Fruit fly (Drosophila melanogaster) whole organism, embryonic: ENCODE data around the gene Zn72D.

Experiments
- Atf-2 ChIP-seq: fragments of 200-800 bp; sonication (Bioruptor generic); optimal IDR thresholded peaks from 2 replicates; lab custom pipeline; 2016; ENCODE audit warnings: missing biosample characterization, missing genetic modification characterization
- Bgb ChIP-seq: fragments of 200-800 bp; sonication (Bioruptor generic); IDR thresholded peaks from 2 replicates; pipeline ENCODE4 v1.3.6; 2022; ENCODE audit warnings: missing biosample characterization, missing genetic modification characterization; ENCODE audit not compliant: partially characterized antibody
- CG10274 ChIP-seq: fragments of 200-800 bp; sonication (Bioruptor generic); optimal IDR thresholded peaks from 3 replicates; lab custom pipeline; 2017; ENCODE audit warnings: missing biosample characterization, mild to moderate bottlenecking, missing genetic modification characterization
- CG10321 ChIP-seq: fragments of 200-800 bp; sonication (Bioruptor generic); IDR thresholded peaks from 2 replicates; pipeline ENCODE4 v1.3.6; 2022; ENCODE audit warnings: missing biosample characterization, missing genetic modification characterization
- CG10654 ChIP-seq: fragments of 200-800 bp; sonication (Bioruptor generic); optimal IDR thresholded peaks from 2 replicates; lab custom pipeline; 2016; ENCODE audit warnings: missing biosample characterization, missing genetic modification characterization
- CG1233 ChIP-seq: fragments of 200-800 bp; sonication (Bioruptor generic); optimal IDR thresholded peaks from 4 replicates; lab custom pipeline; 2018; ENCODE audit warnings: missing biosample characterization, mild to moderate bottlenecking, missing genetic modification characterization
- CG12942 ChIP-seq: fragments of 200-800 bp; sonication (Bioruptor generic); optimal IDR thresholded peaks from 3 replicates; lab custom pipeline; 2016; ENCODE audit warnings: missing biosample characterization, missing genetic modification characterization
- CG13424 ChIP-seq: fragments of 200-800 bp; sonication (Bioruptor generic); optimal IDR thresholded peaks from 2 replicates; lab custom pipeline; 2019; ENCODE audit warnings: missing biosample characterization, mild to moderate bottlenecking, missing genetic modification characterization, moderate library complexity
- CG13775 ChIP-seq: fragments of 200-800 bp; sonication (Bioruptor generic); optimal IDR thresholded peaks from 3 replicates; lab custom pipeline; 2017; ENCODE audit warnings: missing biosample characterization, mild to moderate bottlenecking, missing genetic modification characterization
- CG14965 ChIP-seq: fragments of 200-800 bp; sonication (Bioruptor generic); optimal IDR thresholded peaks from 2 replicates; lab custom pipeline; 2016; ENCODE audit warnings: missing biosample characterization, missing genetic modification characterization, borderline replicate concordance
- CG15011 ChIP-seq: fragments of 200-800 bp; sonication (Bioruptor generic); optimal IDR thresholded peaks from 3 replicates; lab custom pipeline; 2018; ENCODE audit warnings: missing biosample characterization, mild to moderate bottlenecking, missing genetic modification characterization
- CG15601 ChIP-seq: fragments of 200-800 bp; sonication (Bioruptor generic); optimal IDR thresholded peaks from 3 replicates; lab custom pipeline; 2019; ENCODE audit warnings: missing biosample characterization, mild to moderate bottlenecking, missing genetic modification characterization, moderate library complexity
- CG17802 ChIP-seq: fragments of 200-800 bp; sonication (Bioruptor generic); optimal IDR thresholded peaks from 2 replicates; lab custom pipeline; 2018; ENCODE audit warnings: missing biosample characterization, mild to moderate bottlenecking, missing genetic modification characterization, moderate library complexity
- CG17829 ChIP-seq: fragments of 200-800 bp; optimal IDR thresholded peaks from 2 replicates; lab custom pipeline; 2019; ENCODE audit warnings: missing biosample characterization, mild to moderate bottlenecking, missing genetic modification characterization, moderate library complexity
- CG2202 ChIP-seq: fragments of 200-800 bp; sonication (Bioruptor generic); optimal IDR thresholded peaks from 2 replicates; lab custom pipeline; 2018; ENCODE audit warnings: missing biosample characterization, mild to moderate bottlenecking, missing genetic modification characterization
- CG2678 ChIP-seq: fragments of 200-800 bp; sonication (Bioruptor generic); optimal IDR thresholded peaks from 3 replicates; lab custom pipeline; 2019; ENCODE audit warnings: missing biosample characterization, mild to moderate bottlenecking, missing genetic modification characterization, moderate library complexity
- CG34376 ChIP-seq: fragments of 200-800 bp; sonication (Bioruptor generic); optimal IDR thresholded peaks from 2 replicates; lab custom pipeline; 2018; ENCODE audit warnings: missing biosample characterization, mild to moderate bottlenecking, missing genetic modification characterization
- CG5245 ChIP-seq: fragments of 200-800 bp; sonication (Bioruptor generic); optimal IDR thresholded peaks from 3 replicates; lab custom pipeline; 2016; ENCODE audit warnings: missing biosample characterization, missing genetic modification characterization
- CG6813 ChIP-seq: fragments of 200-800 bp; sonication (Bioruptor generic); optimal IDR thresholded peaks from 2 replicates; lab custom pipeline; 2017; ENCODE audit warnings: missing biosample characterization, missing genetic modification characterization, mild to moderate bottlenecking, moderate library complexity, missing genetic modification reagents
- CG6854 ChIP-seq: fragments of 200-800 bp; sonication (Bioruptor generic); optimal IDR thresholded peaks from 3 replicates; lab custom pipeline; 2017; ENCODE audit warnings: missing biosample characterization, mild to moderate bottlenecking, missing genetic modification characterization
- CG9437 ChIP-seq: fragments of 200-800 bp; sonication (Bioruptor generic); optimal IDR thresholded peaks from 2 replicates; lab custom pipeline; 2018; ENCODE audit warnings: missing biosample characterization, mild to moderate bottlenecking, missing genetic modification characterization
- CG9932 ChIP-seq: fragments of 200-800 bp; sonication (Bioruptor generic); IDR thresholded peaks from 2 replicates; pipeline ENCODE4 v1.3.6; 2022; ENCODE audit warnings: missing biosample characterization, missing genetic modification characterization
- CrebB ChIP-seq: fragments of 200-800 bp; sonication (Bioruptor generic); optimal IDR thresholded peaks from 3 replicates; lab custom pipeline; 2018; ENCODE audit warnings: missing biosample characterization, mild to moderate bottlenecking, missing genetic modification characterization
- Deaf1 ChIP-seq: fragments of 200-800 bp; optimal IDR thresholded peaks from 3 replicates; lab custom pipeline; 2019; ENCODE audit warnings: missing biosample characterization, mild to moderate bottlenecking, missing genetic modification characterization, moderate library complexity
- Dfd ChIP-seq, 2 experiments: fragments of >200 bp; optimal IDR thresholded peaks; 2 replicates each; lab custom pipeline; 2017; ENCODE audit warnings: missing biosample characterization in 2 of 2, missing genetic modification characterization in 2 of 2
- HLH54F ChIP-seq: fragments of 200-800 bp; sonication (Bioruptor generic); optimal IDR thresholded peaks from 3 replicates; lab custom pipeline; 2016; ENCODE audit warnings: missing biosample characterization, missing genetic modification characterization
- Hey ChIP-seq: fragments of 200-800 bp; sonication (Bioruptor generic); optimal IDR thresholded peaks from 3 replicates; lab custom pipeline; 2018; ENCODE audit warnings: missing biosample characterization, mild to moderate bottlenecking, missing genetic modification characterization
- Sry-β ChIP-seq: fragments of 200-800 bp; sonication (Bioruptor generic); optimal IDR thresholded peaks from 2 replicates; lab custom pipeline; 2018; ENCODE audit warnings: missing biosample characterization, mild to moderate bottlenecking, missing genetic modification characterization, moderate library complexity
- Taf1 ChIP-seq: fragments of 200-800 bp; sonication (Bioruptor generic); IDR thresholded peaks from 2 replicates; pipeline ENCODE4 v1.3.6; 2022; ENCODE audit warnings: missing biosample characterization, missing genetic modification characterization
- YL-1 ChIP-seq: fragments of 200-800 bp; sonication (Bioruptor generic); optimal IDR thresholded peaks from 3 replicates; lab custom pipeline; 2017; ENCODE audit warnings: missing biosample characterization, mild to moderate bottlenecking, missing genetic modification characterization
- aop ChIP-seq: fragments of 200-800 bp; sonication (Bioruptor generic); IDR thresholded peaks from 2 replicates; pipeline ENCODE4 v1.3.6; 2022; ENCODE audit warnings: missing biosample characterization, missing genetic modification characterization
- cas ChIP-seq: fragments of 200-800 bp; sonication (Bioruptor generic); IDR thresholded peaks from 2 replicates; pipeline ENCODE4 v1.3.6; 2022; ENCODE audit warnings: missing biosample characterization, missing genetic modification characterization
- disco-r ChIP-seq: fragments of 200-800 bp; sonication (Bioruptor generic); optimal IDR thresholded peaks from 2 replicates; lab custom pipeline; 2016; ENCODE audit warnings: missing biosample characterization, missing genetic modification characterization
- ewg ChIP-seq: fragments of 200-800 bp; sonication (Bioruptor generic); optimal IDR thresholded peaks from 3 replicates; lab custom pipeline; 2017; ENCODE audit warnings: mild to moderate bottlenecking, missing biosample characterization, missing genetic modification reagents, missing genetic modification characterization
- fd3F ChIP-seq: fragments of 200-800 bp; sonication (Bioruptor generic); optimal IDR thresholded peaks from 2 replicates; lab custom pipeline; 2018; ENCODE audit warnings: missing biosample characterization, mild to moderate bottlenecking, missing genetic modification characterization, moderate library complexity
- ftz-f1 ChIP-seq: fragments of 200-800 bp; sonication (Bioruptor generic); optimal IDR thresholded peaks from 2 replicates; lab custom pipeline; 2016; ENCODE audit warnings: missing biosample characterization, missing genetic modification characterization
- gce ChIP-seq: fragments of 200-800 bp; sonication (Bioruptor generic); IDR thresholded peaks from 3 replicates; pipeline ENCODE4 v1.3.6; 2022; ENCODE audit warnings: missing biosample characterization, missing genetic modification characterization
- grau ChIP-seq: fragments of 200-800 bp; optimal IDR thresholded peaks from 3 replicates; lab custom pipeline; 2019; ENCODE audit warnings: missing biosample characterization, mild to moderate bottlenecking, missing genetic modification characterization, moderate library complexity
- insv ChIP-seq, 2 experiments: fragments of 200-800 bp; sonication (Bioruptor generic); optimal IDR thresholded peaks; 3 replicates each; lab custom pipeline; 2016 to 2018; ENCODE audit warnings: missing biosample characterization in 2 of 2, missing genetic modification characterization in 2 of 2
- inv ChIP-seq: fragments of 200-800 bp; sonication (Bioruptor generic); IDR thresholded peaks from 2 replicates; pipeline ENCODE4 v1.3.6; 2022; ENCODE audit warnings: missing biosample characterization, missing genetic modification characterization; ENCODE audit not compliant: partially characterized antibody
- kni ChIP-seq: fragments of 200-800 bp; sonication (Bioruptor generic); optimal IDR thresholded peaks from 3 replicates; lab custom pipeline; 2017; ENCODE audit warnings: mild to moderate bottlenecking, missing biosample characterization, missing genetic modification reagents, missing genetic modification characterization
- scrt ChIP-seq: fragments of 200-800 bp; sonication (Bioruptor generic); optimal IDR thresholded peaks from 2 replicates; lab custom pipeline; 2018; ENCODE audit warnings: missing biosample characterization, mild to moderate bottlenecking, missing genetic modification characterization, moderate library complexity
- slbo ChIP-seq: fragments of 200-800 bp; sonication (Bioruptor generic); IDR thresholded peaks from 2 replicates; pipeline ENCODE4 v1.3.6; 2022; ENCODE audit warnings: missing biosample characterization, missing genetic modification characterization
- sna ChIP-seq: fragments of 200-800 bp; sonication (Bioruptor generic); IDR thresholded peaks from 2 replicates; pipeline ENCODE4 v1.3.6; 2022; ENCODE audit warnings: missing biosample characterization, missing genetic modification characterization; ENCODE audit not compliant: partially characterized antibody
- unc-4 ChIP-seq: fragments of 200-800 bp; sonication (Bioruptor generic); IDR thresholded peaks from 2 replicates; pipeline ENCODE4 v1.3.6; 2022; ENCODE audit warnings: missing biosample characterization, missing genetic modification characterization; ENCODE audit not compliant: partially characterized antibody
- vnd ChIP-seq: fragments of 200-800 bp; sonication (Bioruptor generic); IDR thresholded peaks from 3 replicates; pipeline ENCODE4 v1.3.6; 2022; ENCODE audit warnings: missing biosample characterization, missing genetic modification characterization; ENCODE audit not compliant: partially characterized antibody
- wor ChIP-seq: fragments of 200-800 bp; sonication (Bioruptor generic); IDR thresholded peaks from 2 replicates; pipeline ENCODE4 v1.3.6; 2022; ENCODE audit warnings: missing biosample characterization, missing genetic modification characterization

Zn72D gene

dm6 chr3L:16128973-16129745 is 16.7 kb upstream of the Zn72D start, which contains the start of gene SsRbeta (continued):
- TF ChIP-seq sna (peak; percentile 51), CG6813 (no peak), Hey (tag; lab: Kevin White, UChicago) (no peak), wor (GFP tag; lab: Robert Waterston, UW) (no peak), Bgb (GFP tag; lab: Robert Waterston, UW) (peak; percentile 84), Atf-2 (GFP tag; lab: Kevin White, UChicago) (no peak), HLH54F (no peak), fd3F (GFP tag; lab: Kevin White, UChicago) (peak; percentile 4), CG15601 (tag; lab: Kevin White, UChicago) (peak; percentile 15), aop (0 out of 2 replicates have a peak, but pooled peaks have one; percentile 4), inv (GFP tag; lab: Robert Waterston, UW) (peak; percentile 64; the same call in 1 of the 2 replicates), CG12942 (GFP tag; lab: Kevin White, UChicago) (no peak), CG9437 (no peak), CG17802 (tag; lab: Kevin White, UChicago) (no peak), Deaf1 (peak; percentile 96), Dfd (GFP tag; optimal IDR thresholded peaks at IDR 0.05; lab: Kevin White, UChicago) (no peak), CG6854 (no peak), CG5245 (GFP tag; lab: Kevin White, UChicago) (no peak), CG17829 (tag; lab: Kevin White, UChicago) (no peak), disco-r (GFP tag; lab: Kevin White, UChicago) (no peak), CrebB (tag; lab: Kevin White, UChicago) (no peak), gce (no peak; the same call in 2 of the 3 replicates), vnd (0 out of 3 replicates have a peak, but pooled peaks have one; percentile 39), insv (GFP tag; optimal IDR thresholded peaks at IDR 0.05; lab: Kevin White, UChicago) (no peak), ewg (GFP tag; lab: Kevin White, UChicago) (peak; percentile 36), CG14965 (no peak), ftz-f1 (GFP tag; lab: Kevin White, UChicago) (no peak), CG13775 (GFP tag; lab: Kevin White, UChicago) (peak; percentile 67), CG10654 (GFP tag; lab: Kevin White, UChicago) (no peak), CG34376 (no peak), slbo (GFP tag; lab: Robert Waterston, UW) (peak; percentile 82), CG2678 (tag; lab: Kevin White, UChicago) (peak; percentile 31), CG2202 (no peak), CG13424 (peak; percentile 37), cas (GFP tag; lab: Robert Waterston, UW) (no peak), CG15011 (GFP tag; lab: Kevin White, UChicago) (no peak), CG1233 (GFP tag; lab: Kevin White, UChicago) (no peak), grau (no peak), CG10274 (GFP tag; lab: Kevin White, UChicago) (no peak), Sry-β (GFP tag; lab: Kevin White, UChicago) (peak; percentile 61), unc-4 (GFP tag; lab: Robert Waterston, UW) (peak; percentile 69), CG9932 (GFP tag; lab: Robert Waterston, UW) (peak; percentile 76), YL-1 (GFP tag; lab: Kevin White, UChicago) (peak; percentile 90), Taf1 (GFP tag; lab: Robert Waterston, UW) (no peak), scrt (no peak), CG10321 (GFP tag; lab: Robert Waterston, UW) (peak; percentile 31; the same call in 1 of the 2 replicates), kni (GFP tag; lab: Kevin White, UChicago) (peak; percentile 5)
